Worm (Caenorhabditis elegans) whole organism, L1 larva: ENCODE results near the gene fbxb-3.

Experiments used
- ama-1 ChIP-seq: fragments of 150-350 bp; optimal IDR thresholded peaks from 2 replicates; lab custom pipeline; 2014
- ceh-82 ChIP-seq, 3 experiments: fragments of 150-350 bp in 1 of 3; sonication (generic microtip) in 2 of 3; optimal IDR thresholded peaks; 2 replicates each; lab custom pipeline; 2014 to 2017; ENCODE audit warnings: missing biosample characterization in 3 of 3, missing genetic modification characterization in 3 of 3
- egl-27 ChIP-seq, 2 experiments: fragments of 150-350 bp in 1 of 2; sonication (generic microtip); optimal IDR thresholded peaks; 3 replicates each; lab custom pipeline; 2017 to 2018; ENCODE audit warnings: missing biosample characterization in 2 of 2, missing genetic modification characterization in 2 of 2, missing genetic modification reagents in 2 of 2
- fkh-4 ChIP-seq: sonication (generic microtip); optimal IDR thresholded peaks from 2 replicates; lab custom pipeline; 2016; ENCODE audit warnings: missing compliant biosample characterization, missing genetic modification characterization, borderline replicate concordance
- hlh-4 ChIP-seq: sonication (generic microtip); optimal IDR thresholded peaks from 2 replicates; lab custom pipeline; 2016; ENCODE audit warnings: mild to moderate bottlenecking, missing genetic modification characterization, missing compliant biosample characterization
- mep-1 ChIP-seq: fragments of 150-350 bp; optimal IDR thresholded peaks from 2 replicates; lab custom pipeline; 2014; ENCODE audit warnings: missing biosample characterization, missing genetic modification characterization
- nhr-11 ChIP-seq: fragments of 150-350 bp; optimal IDR thresholded peaks from 2 replicates; lab custom pipeline; 2014; ENCODE audit warnings: missing biosample characterization, missing genetic modification characterization
- nhr-12 ChIP-seq: sonication (generic microtip); optimal IDR thresholded peaks from 2 replicates; lab custom pipeline; 2017; ENCODE audit warnings: missing biosample characterization, missing genetic modification characterization
- nhr-28 ChIP-seq: fragments of 150-350 bp; optimal IDR thresholded peaks from 2 replicates; lab custom pipeline; 2014; ENCODE audit warnings: missing biosample characterization, missing genetic modification characterization
- nhr-77 ChIP-seq: fragments of 150-350 bp; optimal IDR thresholded peaks from 2 replicates; lab custom pipeline; 2014; ENCODE audit warnings: missing biosample characterization, missing genetic modification characterization
- skn-1 ChIP-seq: fragments of 150-350 bp; optimal IDR thresholded peaks from 2 replicates; lab custom pipeline; 2014; ENCODE audit warnings: missing biosample characterization, missing genetic modification characterization
- ztf-11 ChIP-seq, 2 experiments: sonication (generic microtip); optimal IDR thresholded peaks; 2 replicates each; lab custom pipeline; 2016 to 2017; ENCODE audit warnings: missing genetic modification characterization in 2 of 2, missing biosample characterization in 1 of 2, missing compliant biosample characterization in 1 of 2

DNA sequence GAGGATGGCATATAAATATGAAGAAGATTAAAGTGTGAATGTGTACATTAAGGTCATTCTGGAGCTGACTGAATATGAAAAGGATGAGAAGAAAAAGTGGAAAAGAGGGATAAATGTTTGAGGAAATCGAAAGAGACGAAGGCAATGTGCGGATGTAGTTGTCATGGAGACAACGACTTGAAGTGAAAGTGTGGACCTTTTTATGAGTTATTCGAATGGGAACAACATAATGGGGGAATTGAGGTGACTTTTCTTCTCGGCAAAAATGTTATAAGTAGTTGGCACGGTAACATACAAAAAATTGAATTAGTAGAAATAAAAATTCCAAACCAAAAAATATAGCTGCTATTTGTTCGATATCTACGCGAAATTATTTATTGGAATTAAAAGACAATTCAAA lies 37.7 kb upstream of the fbxb-3 start, which contains the start of gene dyf-18:
- TF ChIP-seq ceh-82 (tag; optimal IDR thresholded peaks at IDR 0.05; lab: Kevin White, UChicago) (no peak), hlh-4 (tag; lab: Kevin White, UChicago) (no peak), skn-1 (tag; lab: Kevin White, UChicago) (no peak), nhr-12 (tag; lab: Kevin White, UChicago) (no peak), nhr-11 (no peak), ztf-11 (tag; optimal IDR thresholded peaks at IDR 0.05; lab: Kevin White, UChicago) (no peak), egl-27 (tag; optimal IDR thresholded peaks at IDR 0.05; lab: Kevin White, UChicago) (no peak), fkh-4 (tag; lab: Kevin White, UChicago) (no peak), ama-1 (lab: Kevin White, UChicago) (no peak), mep-1 (no peak), nhr-77 (tag; lab: Kevin White, UChicago) (no peak), nhr-28 (tag; lab: Kevin White, UChicago) (no peak)
